Fruit fly (Drosophila melanogaster) whole organism, pupa: ENCODE measurements around the gene raptor.

Experiments used
- CG17806 ChIP-seq: fragments of 200-800 bp; sonication (Bioruptor generic); optimal IDR thresholded peaks from 2 replicates; lab custom pipeline; 2018; ENCODE audit warnings: missing biosample characterization, mild to moderate bottlenecking, missing genetic modification characterization, moderate library complexity
- CG34367 ChIP-seq: fragments of 200-800 bp; sonication (Bioruptor generic); optimal IDR thresholded peaks from 2 replicates; lab custom pipeline; 2018; ENCODE audit warnings: missing biosample characterization, mild to moderate bottlenecking, missing genetic modification characterization
- EcR ChIP-seq: fragments of 200-800 bp; sonication (Bioruptor generic); optimal IDR thresholded peaks from 3 replicates; lab custom pipeline; 2019; ENCODE audit warnings: missing biosample characterization, missing genetic modification characterization, mild to moderate bottlenecking, moderate library complexity, missing genetic modification reagents
- Pif1A ChIP-seq: fragments of 200-800 bp; sonication (Bioruptor generic); optimal IDR thresholded peaks from 3 replicates; lab custom pipeline; 2016; ENCODE audit warnings: missing biosample characterization, missing genetic modification characterization
- Pif1B ChIP-seq: fragments of 200-800 bp; sonication (Bioruptor generic); optimal IDR thresholded peaks from 3 replicates; lab custom pipeline; 2016; ENCODE audit warnings: missing biosample characterization, missing genetic modification characterization
- fd96Ca ChIP-seq: fragments of 200-800 bp; sonication (Bioruptor generic); IDR thresholded peaks from 3 replicates; pipeline ENCODE4 v1.3.6; 2022; ENCODE audit warnings: missing biosample characterization, missing genetic modification characterization

- TF ChIP-seq Pif1B (GFP tag; lab: Kevin White, UChicago) (no peak), fd96Ca (GFP tag; lab: Robert Waterston, UW) (no peak), CG34367 (tag; lab: Kevin White, UChicago) (no peak), Pif1A (GFP tag; lab: Kevin White, UChicago) (no peak), CG17806 (no peak), EcR (no peak)
Measured at dm6 chrX:6077686-6078085, 12.3 kb downstream of the raptor start, which contains the start of gene CG4666.
